Fruit fly (Drosophila melanogaster): ENCODE measurements around the gene CG42814.

CG42814 gene

dm6 chr3R:27224727-27225126 lies 4.5 kb downstream of the CG42814 start (continued):
- TF ChIP-seq Sox102F (GFP tag; optimal IDR thresholded peaks at IDR 0.05): peak; percentile 53
- peak; percentile 43 for TF ChIP-seq Lpt (GFP tag; optimal IDR thresholded peaks at IDR 0.05)
- TF ChIP-seq ss (GFP tag; optimal IDR thresholded peaks at IDR 0.05): peak; percentile 37 to 69
- TF ChIP-seq cyc (GFP tag; optimal IDR thresholded peaks at IDR 0.05): peak; percentile 64
- peak; percentile 62 for TF ChIP-seq CG7368 (GFP tag; optimal IDR thresholded peaks at IDR 0.05)
- peak; percentile 75 for TF ChIP-seq CG3919 (GFP tag; optimal IDR thresholded peaks at IDR 0.05)
- no peak for TF ChIP-seq Blimp-1 (GFP tag; optimal IDR thresholded peaks at IDR 0.05)
- peak; percentile 66 for TF ChIP-seq acj6 (GFP tag; optimal IDR thresholded peaks at IDR 0.05)
- TF ChIP-seq Gug (GFP tag; IDR thresholded peaks at IDR 0.05): 0 out of 2 replicates have a peak, but pooled peaks have one; percentile 36
- peak; percentile 58 for TF ChIP-seq CG8319 (GFP tag; optimal IDR thresholded peaks at IDR 0.05)
- no peak for TF ChIP-seq CG4318 (GFP tag; optimal IDR thresholded peaks at IDR 0.05)
- peak; percentile 65 for TF ChIP-seq CG10631 (GFP tag; optimal IDR thresholded peaks at IDR 0.05)
- peak; percentile 72 for TF ChIP-seq CG3032 (tag; optimal IDR thresholded peaks at IDR 0.05)
- TF ChIP-seq CG34406 (GFP tag; optimal IDR thresholded peaks at IDR 0.05): peak; percentile 50
- TF ChIP-seq Hr39 (GFP tag; optimal IDR thresholded peaks at IDR 0.05): peak; percentile 44
- no peak for TF ChIP-seq CG8119 (GFP tag; IDR thresholded peaks at IDR 0.05)
- TF ChIP-seq dsx (GFP tag; optimal IDR thresholded peaks at IDR 0.05; ENCODE audit: poor library complexity, severe bottlenecking): peak; percentile 68
- TF ChIP-seq CG11762 (GFP tag; optimal IDR thresholded peaks at IDR 0.05; ENCODE audit: insufficient read depth): peak; percentile 29
- TF ChIP-seq lz (GFP tag; optimal IDR thresholded peaks at IDR 0.05): peak; percentile 59
- peak; percentile 83 for TF ChIP-seq svp (GFP tag)
- TF ChIP-seq CG10669 (GFP tag; optimal IDR thresholded peaks at IDR 0.05): peak; percentile 70
- peak; percentile 66 for TF ChIP-seq CG11902 (GFP tag; optimal IDR thresholded peaks at IDR 0.05)
- peak; percentile 61 for TF ChIP-seq pdm3 (GFP tag; optimal IDR thresholded peaks at IDR 0.05)
- peak; percentile 64 for TF ChIP-seq OdsH (GFP tag; optimal IDR thresholded peaks at IDR 0.05)
- no peak for TF ChIP-seq CG6854 (GFP tag; optimal IDR thresholded peaks at IDR 0.05)
- no peak for TF ChIP-seq CG11294 (GFP tag; IDR thresholded peaks at IDR 0.05)

dm6 chr3R:27223012-27223411 lies 6.3 kb downstream of the CG42814 start:
- TF ChIP-seq CG9139 (GFP tag; optimal IDR thresholded peaks at IDR 0.05): no peak
- TF ChIP-seq CG3032 (tag; optimal IDR thresholded peaks at IDR 0.05): no peak
- no peak for TF ChIP-seq Smox (GFP tag; optimal IDR thresholded peaks at IDR 0.05)
- TF ChIP-seq CG11294 (GFP tag; IDR thresholded peaks at IDR 0.05): no peak
- no peak for TF ChIP-seq Eip75B (GFP tag; optimal IDR thresholded peaks at IDR 0.05)
- TF ChIP-seq CG4318 (GFP tag; optimal IDR thresholded peaks at IDR 0.05): no peak
- TF ChIP-seq CG31627 (GFP tag; optimal IDR thresholded peaks at IDR 0.05): no peak
- TF ChIP-seq Ets96B (tag; optimal IDR thresholded peaks at IDR 0.05): no peak
- TF ChIP-seq CG1621 (tag; optimal IDR thresholded peaks at IDR 0.05): no peak
- no peak for TF ChIP-seq fd85E (GFP tag; optimal IDR thresholded peaks at IDR 0.05)
- no peak for TF ChIP-seq net (GFP tag; optimal IDR thresholded peaks at IDR 0.05)
- TF ChIP-seq CG7368 (GFP tag; optimal IDR thresholded peaks at IDR 0.05): no peak
- TF ChIP-seq CG10669 (GFP tag; optimal IDR thresholded peaks at IDR 0.05): no peak

dm6 chr3R:27222013-27222673 lies 7.1 kb downstream of the CG42814 start:
- peak; percentile 73 for TF ChIP-seq Blimp-1 (GFP tag; optimal IDR thresholded peaks at IDR 0.05)
- peak; percentile 98 for TF ChIP-seq dsx (GFP tag; optimal IDR thresholded peaks at IDR 0.05; ENCODE audit: poor library complexity, severe bottlenecking)
- peak; percentile 28 for TF ChIP-seq CG10631 (GFP tag; optimal IDR thresholded peaks at IDR 0.05)
- peak; percentile 36 for TF ChIP-seq cyc (GFP tag; optimal IDR thresholded peaks at IDR 0.05)
- TF ChIP-seq CG3919 (GFP tag; optimal IDR thresholded peaks at IDR 0.05): peak; percentile 53
- TF ChIP-seq spab (GFP tag; optimal IDR thresholded peaks at IDR 0.05): peak; percentile 46
- peak; percentile 66 for TF ChIP-seq CG3032 (tag; optimal IDR thresholded peaks at IDR 0.05)
- TF ChIP-seq CG11294 (GFP tag; IDR thresholded peaks at IDR 0.05): no peak
- TF ChIP-seq net (GFP tag; optimal IDR thresholded peaks at IDR 0.05): no peak
- TF ChIP-seq CG8319 (GFP tag; optimal IDR thresholded peaks at IDR 0.05): peak; percentile 5
- TF ChIP-seq CG7368 (GFP tag; optimal IDR thresholded peaks at IDR 0.05): peak; percentile 30
- TF ChIP-seq Smox (GFP tag; optimal IDR thresholded peaks at IDR 0.05): peak; percentile 16
- TF ChIP-seq Eip78C (GFP tag): peak; percentile 85
- TF ChIP-seq fd59A (GFP tag; optimal IDR thresholded peaks at IDR 0.05): peak; percentile 47
- TF ChIP-seq CG10669 (GFP tag; optimal IDR thresholded peaks at IDR 0.05): peak; percentile 63
- TF ChIP-seq Ets21C (GFP tag; optimal IDR thresholded peaks at IDR 0.05): no peak
- peak in 1 of 2 experiments; percentile 37 for TF ChIP-seq ss (GFP tag; optimal IDR thresholded peaks at IDR 0.05)
- no peak for TF ChIP-seq dac (GFP tag; optimal IDR thresholded peaks at IDR 0.05)
- no peak for TF ChIP-seq vri (GFP tag; optimal IDR thresholded peaks at IDR 0.05)
- peak; percentile 11 for TF ChIP-seq acj6 (GFP tag; optimal IDR thresholded peaks at IDR 0.05)
- peak; percentile 21 for TF ChIP-seq lz (GFP tag; optimal IDR thresholded peaks at IDR 0.05)
- TF ChIP-seq Hr39 (GFP tag; optimal IDR thresholded peaks at IDR 0.05): peak; percentile 17
- peak; percentile 45 for TF ChIP-seq Eip75B (GFP tag; optimal IDR thresholded peaks at IDR 0.05)
- TF ChIP-seq CG34406 (GFP tag; optimal IDR thresholded peaks at IDR 0.05): peak; percentile 46
- TF ChIP-seq fkh (GFP tag; optimal IDR thresholded peaks at IDR 0.05): no peak
- TF ChIP-seq CG1621 (tag; optimal IDR thresholded peaks at IDR 0.05): no peak
- TF ChIP-seq pdm3 (GFP tag; optimal IDR thresholded peaks at IDR 0.05): peak; percentile 27
- TF ChIP-seq CG11762 (GFP tag; optimal IDR thresholded peaks at IDR 0.05; ENCODE audit: insufficient read depth): no peak
- peak; percentile 40 for TF ChIP-seq CG8632 (GFP tag; optimal IDR thresholded peaks at IDR 0.05)
- TF ChIP-seq Sox102F (GFP tag; optimal IDR thresholded peaks at IDR 0.05): peak; percentile 23
